Worm (Caenorhabditis elegans): Measurements from ENCODE around the gene E04F6.10.

- TF ChIP-seq sea-2 (GFP tag; optimal IDR thresholded peaks at IDR 0.05) (no peak), ama-1 (optimal IDR thresholded peaks at IDR 0.05) (no peak), nhr-28 (tag; optimal IDR thresholded peaks at IDR 0.05) (no peak), elt-3 (tag; optimal IDR thresholded peaks at IDR 0.05) (no peak), nfya-1 (tag; optimal IDR thresholded peaks at IDR 0.05; ENCODE audit: insufficient read depth) (no peak), hmg-11 (tag; optimal IDR thresholded peaks at IDR 0.05) (no peak)
Observed at ce11 chrII:7196040-7196439, 20.9 kb downstream of the E04F6.10 start, which contains the start of gene maoc-1.
